Worm (Caenorhabditis elegans): ENCODE results near the gene T24F1.7.
A peak's percentile ranks its signal among the peaks of the same experiment; 100 is the strongest.

T24F1.7 gene

DNA sequence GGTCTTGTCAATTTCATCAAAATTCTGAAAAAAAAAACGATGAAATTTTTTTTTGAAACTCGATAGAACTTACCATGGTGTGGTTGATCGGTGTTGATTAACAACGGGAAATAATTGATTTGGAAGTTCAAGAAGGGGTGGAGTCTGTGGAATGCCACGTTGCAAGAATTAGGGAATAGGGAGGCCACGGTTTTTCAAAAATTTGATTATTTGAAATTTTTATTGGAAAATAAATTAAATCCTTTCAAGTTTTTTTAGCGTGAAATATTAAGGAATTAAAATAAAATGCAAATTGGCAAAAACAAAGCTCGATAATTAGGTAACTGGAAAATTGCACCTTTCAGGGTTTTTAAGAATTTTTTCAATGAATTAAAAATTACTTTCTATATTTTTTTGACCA, 27.2 kb downstream of the T24F1.7 start, which contains the start of gene rmd-3:
Gene rmd-3, minus strand, starts transcription at position 101 of the 400 bp plus-strand sequence.
- TF ChIP-seq fkh-6 (tag; optimal IDR thresholded peaks at IDR 0.05), result no peak
- TF ChIP-seq unc-55 (GFP tag; optimal IDR thresholded peaks at IDR 0.05), result no peak
- no peak for TF ChIP-seq unc-42 (tag; optimal IDR thresholded peaks at IDR 0.05)
- no peak for TF ChIP-seq ceh-19 (GFP tag; optimal IDR thresholded peaks at IDR 0.05)
- TF ChIP-seq che-1 (tag; optimal IDR thresholded peaks at IDR 0.05), result no peak
- TF ChIP-seq ceh-45 (GFP tag; IDR thresholded peaks at IDR 0.05), result no peak

DNA sequence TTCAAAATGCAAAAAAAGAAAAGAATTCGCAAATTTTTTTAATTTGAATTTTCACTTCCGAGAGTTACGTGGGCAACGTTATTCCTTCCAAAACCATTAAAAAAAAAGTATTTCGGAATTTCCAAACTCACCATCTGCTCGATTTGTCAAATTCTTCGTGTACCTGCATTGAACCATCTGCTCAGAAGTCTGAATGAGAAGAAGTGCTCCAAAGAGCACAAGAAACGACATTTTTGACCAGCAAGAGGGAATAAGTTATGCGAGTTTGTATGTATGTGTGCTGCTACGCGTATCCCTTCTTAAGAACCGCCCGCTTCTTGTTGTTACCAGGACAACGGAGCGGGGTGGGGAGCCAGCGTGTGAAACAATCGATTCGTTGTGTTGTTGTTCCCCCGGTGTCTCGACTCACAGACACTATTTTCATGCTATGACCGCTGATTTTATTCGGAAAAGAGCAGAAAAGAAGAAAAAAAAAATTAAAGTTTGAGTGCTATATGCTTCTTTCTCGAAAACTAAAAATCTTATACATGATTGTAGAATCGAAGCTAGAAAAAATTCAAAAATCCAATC, 31.1 kb downstream of the T24F1.7 start, which contains the start of gene lgc-20:
Gene lgc-20, minus strand, starts transcription at position 311 of the 570 bp plus-strand sequence.
- TF ChIP-seq ceh-48 (tag; optimal IDR thresholded peaks at IDR 0.05) (peak; percentile 2), mec-3 (tag; optimal IDR thresholded peaks at IDR 0.05; ENCODE audit: borderline replicate concordance) (no peak), sdc-2 (tag; optimal IDR thresholded peaks at IDR 0.05) (no peak)

DNA sequence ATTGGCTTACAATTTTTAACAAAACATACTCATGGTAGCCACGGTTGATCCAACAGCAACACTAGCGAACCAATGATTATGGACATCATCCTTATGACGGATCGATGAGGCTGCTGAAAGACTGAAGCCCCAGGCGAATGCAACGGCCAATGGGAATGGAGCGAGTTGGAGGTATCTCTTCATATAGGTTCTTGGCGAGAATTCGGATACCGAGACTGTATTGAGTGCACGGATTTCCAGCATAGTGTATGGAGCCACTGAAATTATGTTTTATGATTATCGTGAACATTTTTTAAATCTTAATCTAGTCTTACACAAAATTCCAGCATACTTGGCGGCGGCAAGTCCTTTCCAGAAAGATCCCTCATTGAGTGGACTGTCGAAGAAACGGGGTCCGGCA, 32.2 kb downstream of the T24F1.7 start:
- TF ChIP-seq C08G9.2 (tag; optimal IDR thresholded peaks at IDR 0.05) (no peak), lin-11 (tag; optimal IDR thresholded peaks at IDR 0.05) (no peak), rnt-1 (tag; optimal IDR thresholded peaks at IDR 0.05) (no peak), dve-1 (tag; optimal IDR thresholded peaks at IDR 0.05) (no peak), syd-9 (tag; optimal IDR thresholded peaks at IDR 0.05) (no peak), ceh-45 (GFP tag; IDR thresholded peaks at IDR 0.05) (no peak), nfya-1 (tag; optimal IDR thresholded peaks at IDR 0.05) (no peak), ceh-2 (tag; optimal IDR thresholded peaks at IDR 0.05) (no peak), F13H6.1 (tag; optimal IDR thresholded peaks at IDR 0.05) (no peak), unc-3 (GFP tag; conservative IDR thresholded peaks at IDR 0.05) (no peak), unc-3 (tag; optimal IDR thresholded peaks at IDR 0.05) (no peak), ahr-1 (tag; optimal IDR thresholded peaks at IDR 0.05) (no peak), dmd-4 (tag; optimal IDR thresholded peaks at IDR 0.05; ENCODE audit: borderline replicate concordance) (no peak), fax-1 (tag; optimal IDR thresholded peaks at IDR 0.05) (no peak), hlh-13 (GFP tag; optimal IDR thresholded peaks at IDR 0.05) (no peak), fkh-6 (tag; optimal IDR thresholded peaks at IDR 0.05) (no peak)

- no peak for TF ChIP-seq K02D7.2 (tag; optimal IDR thresholded peaks at IDR 0.05)
- peak; percentile 19 for TF ChIP-seq fax-1 (tag; optimal IDR thresholded peaks at IDR 0.05)
- TF ChIP-seq T23F11.4 (GFP tag; optimal IDR thresholded peaks at IDR 0.05), result no peak
- no peak for TF ChIP-seq hlh-13 (GFP tag; optimal IDR thresholded peaks at IDR 0.05)
- peak; percentile 42 for TF ChIP-seq che-1 (tag; optimal IDR thresholded peaks at IDR 0.05)
- TF ChIP-seq tbx-2 (tag; optimal IDR thresholded peaks at IDR 0.05), result peak; percentile 59
- no peak for TF ChIP-seq ceh-19 (GFP tag; optimal IDR thresholded peaks at IDR 0.05)
- peak; percentile 58 for TF ChIP-seq ceh-14 (tag; optimal IDR thresholded peaks at IDR 0.05)
- TF ChIP-seq elt-2 (tag; optimal IDR thresholded peaks at IDR 0.05), result peak; percentile 73
- TF ChIP-seq hlh-15 (tag; optimal IDR thresholded peaks at IDR 0.05), result no peak
- TF ChIP-seq lin-11 (tag; optimal IDR thresholded peaks at IDR 0.05), result peak; percentile 29
- TF ChIP-seq pha-4 (tag; optimal IDR thresholded peaks at IDR 0.05), result no peak
- no peak for TF ChIP-seq eyg-1 (tag; optimal IDR thresholded peaks at IDR 0.05)
- TF ChIP-seq ama-1 (optimal IDR thresholded peaks at IDR 0.05), result no peak
- no peak for TF ChIP-seq lim-6 (tag; optimal IDR thresholded peaks at IDR 0.05)
- TF ChIP-seq rnt-1 (tag; optimal IDR thresholded peaks at IDR 0.05), result no peak
- peak; percentile 31 for TF ChIP-seq ceh-18 (tag; optimal IDR thresholded peaks at IDR 0.05)
- no peak for TF ChIP-seq syd-9 (tag; optimal IDR thresholded peaks at IDR 0.05)
- no peak for TF ChIP-seq F13H6.1 (tag; optimal IDR thresholded peaks at IDR 0.05)
- TF ChIP-seq hlh-8 (tag; optimal IDR thresholded peaks at IDR 0.05), result no peak
- no peak for TF ChIP-seq ztf-16 (tag; optimal IDR thresholded peaks at IDR 0.05)
- peak; percentile 25 for TF ChIP-seq C38D4.7 (GFP tag; optimal IDR thresholded peaks at IDR 0.05)
- TF ChIP-seq npax-4 (tag; optimal IDR thresholded peaks at IDR 0.05), result no peak
- TF ChIP-seq Y22D7AL.16 (tag; optimal IDR thresholded peaks at IDR 0.05), result peak; percentile 0
- TF ChIP-seq C08G9.2 (tag; optimal IDR thresholded peaks at IDR 0.05), result no peak
- TF ChIP-seq pros-1 (tag; optimal IDR thresholded peaks at IDR 0.05), result no peak
- TF ChIP-seq ets-4 (tag; optimal IDR thresholded peaks at IDR 0.05), result no peak
- peak; percentile 55 for TF ChIP-seq dve-1 (tag; optimal IDR thresholded peaks at IDR 0.05)
- no peak for TF ChIP-seq hlh-6 (tag; optimal IDR thresholded peaks at IDR 0.05)
- TF ChIP-seq unc-55 (GFP tag; optimal IDR thresholded peaks at IDR 0.05), result no peak
- TF ChIP-seq unc-42 (tag; optimal IDR thresholded peaks at IDR 0.05), result peak; percentile 37
- peak; percentile 59 for TF ChIP-seq ceh-31 (tag; optimal IDR thresholded peaks at IDR 0.05)
- TF ChIP-seq unc-86 (tag; optimal IDR thresholded peaks at IDR 0.05), result peak; percentile 58
- peak; percentile 38 for TF ChIP-seq pax-1 (tag; optimal IDR thresholded peaks at IDR 0.05)
- no peak for TF ChIP-seq fkh-6 (tag; optimal IDR thresholded peaks at IDR 0.05)
- TF ChIP-seq ceh-2 (tag; optimal IDR thresholded peaks at IDR 0.05), result no peak
Observed at ce11 chrII:11345570-11346029, 33.3 kb downstream of the T24F1.7 start, which contains the start of gene nduf-11. Gene nduf-11 (minus strand): TSS chrII:11345620.
